Worm (Caenorhabditis elegans) whole organism, young adult: ENCODE results near the gene nduv-3.

Experiments used
- C06A6.2 ChIP-seq: fragments of 200-800 bp; sonication (Bioruptor generic); conservative IDR thresholded peaks from 2 replicates; pipeline ENCODE4 v1.3.6; 2022; ENCODE audit warnings: missing genetic modification characterization, missing compliant biosample characterization
- F10E7.11 ChIP-seq: sonication (generic microtip); optimal IDR thresholded peaks from 2 replicates; lab custom pipeline; 2017; ENCODE audit warnings: mild to moderate bottlenecking, missing genetic modification characterization, moderate library complexity, missing compliant biosample characterization
- F23B12.7 ChIP-seq: sonication (generic microtip); optimal IDR thresholded peaks from 2 replicates; lab custom pipeline; 2017; ENCODE audit warnings: missing genetic modification characterization, mild to moderate bottlenecking, missing compliant biosample characterization, antibody characterized with exemption, moderate library complexity; ENCODE audit not compliant: insufficient read depth
- F33H1.4 ChIP-seq: fragments of 200-800 bp; sonication (Bioruptor generic); IDR thresholded peaks from 2 replicates; pipeline ENCODE4 v1.3.6; 2022; ENCODE audit warnings: missing genetic modification reagents, missing genetic modification characterization, missing compliant biosample characterization
- F57A8.1 ChIP-seq: fragments of 200-800 bp; sonication (Bioruptor generic); optimal IDR thresholded peaks from 2 replicates; lab custom pipeline; 2018; ENCODE audit warnings: mild to moderate bottlenecking, missing genetic modification characterization, moderate library complexity, missing compliant biosample characterization
- K11D2.4 ChIP-seq: fragments of 200-800 bp; sonication (Bioruptor generic); IDR thresholded peaks from 2 replicates; pipeline ENCODE4 v1.3.6; 2022; ENCODE audit warnings: missing genetic modification reagents, missing genetic modification characterization, missing compliant biosample characterization
- akir-1 ChIP-seq: fragments of 200-800 bp; sonication (Bioruptor generic); optimal IDR thresholded peaks from 2 replicates; lab custom pipeline; 2018; ENCODE audit warnings: mild to moderate bottlenecking, missing genetic modification characterization, moderate library complexity, missing compliant biosample characterization
- ama-1 ChIP-seq, 3 experiments: fragments of 150-350 bp in 1 of 3; sonication (generic microtip) in 2 of 3; optimal IDR thresholded peaks; 2 replicates each; lab custom pipeline; 2014 to 2018; ENCODE audit warnings: missing biosample characterization in 2 of 3, missing genetic modification characterization in 2 of 3, missing genetic modification reagents in 2 of 3
- attf-5 ChIP-seq: fragments of 200-800 bp; sonication (Bioruptor generic); optimal IDR thresholded peaks from 2 replicates; lab custom pipeline; 2018; ENCODE audit warnings: mild to moderate bottlenecking, missing genetic modification characterization, missing compliant biosample characterization
- ccch-3 ChIP-seq: fragments of 200-800 bp; sonication (Bioruptor generic); optimal IDR thresholded peaks from 2 replicates; lab custom pipeline; 2018; ENCODE audit warnings: mild to moderate bottlenecking, missing genetic modification characterization, missing compliant biosample characterization
- cebp-1 ChIP-seq, 2 experiments: fragments of 200-800 bp in 1 of 2; sonication (Bioruptor generic) in 1 of 2; sonication (generic microtip) in 1 of 2; IDR thresholded peaks in 1 of 2; optimal IDR thresholded peaks in 1 of 2; 2 replicates each; pipeline versions ENCODE4 v1.3.6 to Lab custom; 2017 to 2022; ENCODE audit warnings: missing compliant biosample characterization in 2 of 2, missing genetic modification characterization in 2 of 2, mild to moderate bottlenecking in 1 of 2, missing genetic modification reagents in 1 of 2, moderate library complexity in 1 of 2
- ceh-58 ChIP-seq: fragments of 200-800 bp; sonication (Bioruptor generic); IDR thresholded peaks from 2 replicates; pipeline ENCODE4 v1.3.6; 2022; ENCODE audit warnings: missing genetic modification characterization, missing compliant biosample characterization
- dox-1 ChIP-seq: fragments of 200-800 bp; sonication (Bioruptor generic); IDR thresholded peaks from 2 replicates; pipeline ENCODE4 v1.3.6; 2022; ENCODE audit warnings: missing genetic modification reagents, missing genetic modification characterization, missing compliant biosample characterization
- ekl-4 ChIP-seq: fragments of 200-800 bp; sonication (Bioruptor generic); IDR thresholded peaks from 2 replicates; pipeline ENCODE4 v1.3.6; 2022; ENCODE audit warnings: missing genetic modification reagents, missing genetic modification characterization, missing compliant biosample characterization
- ets-4 ChIP-seq: fragments of 200-800 bp; sonication (Bioruptor generic); optimal IDR thresholded peaks from 2 replicates; lab custom pipeline; 2018; ENCODE audit warnings: mild to moderate bottlenecking, missing genetic modification characterization, missing compliant biosample characterization
- gei-17 ChIP-seq: fragments of 200-800 bp; sonication (Bioruptor generic); optimal IDR thresholded peaks from 2 replicates; lab custom pipeline; 2018; ENCODE audit warnings: mild to moderate bottlenecking, missing genetic modification characterization, missing compliant biosample characterization
- him-1 ChIP-seq: sonication (generic microtip); optimal IDR thresholded peaks from 2 replicates; lab custom pipeline; 2016; ENCODE audit warnings: missing genotype, missing genetic modification reagents, missing genetic modification characterization, missing compliant biosample characterization
- hmg-1.2 ChIP-seq: fragments of 200-800 bp; sonication (Bioruptor generic); IDR thresholded peaks from 2 replicates; pipeline ENCODE4 v1.3.6; 2022; ENCODE audit warnings: missing genetic modification reagents, missing genetic modification characterization, missing compliant biosample characterization
- lin-26 ChIP-seq: fragments of 200-800 bp; sonication (Bioruptor generic); IDR thresholded peaks from 2 replicates; pipeline ENCODE4 v1.3.6; 2022; ENCODE audit warnings: missing genetic modification reagents, missing genetic modification characterization, missing compliant biosample characterization
- lin-35 ChIP-seq, 3 experiments: fragments of 150-350 bp in 2 of 3; sonication (generic microtip) in 1 of 3; optimal IDR thresholded peaks; 2 replicates each; lab custom pipeline; 2014 to 2018; ENCODE audit warnings: missing biosample characterization in 3 of 3, missing genetic modification characterization in 3 of 3, missing genetic modification reagents in 3 of 3
- lin-40 ChIP-seq: sonication (generic microtip); optimal IDR thresholded peaks from 2 replicates; lab custom pipeline; 2016; ENCODE audit warnings: missing genetic modification characterization, mild to moderate bottlenecking, missing compliant biosample characterization, missing genotype, missing genetic modification reagents
- lin-54 ChIP-seq: fragments of 200-800 bp; sonication (Bioruptor generic); optimal IDR thresholded peaks from 2 replicates; lab custom pipeline; 2018; ENCODE audit warnings: mild to moderate bottlenecking, missing genetic modification characterization, missing compliant biosample characterization
- madf-10 ChIP-seq: sonication (generic microtip); optimal IDR thresholded peaks from 2 replicates; lab custom pipeline; 2016; ENCODE audit warnings: mild to moderate bottlenecking, missing genetic modification characterization, missing compliant biosample characterization
- madf-3 ChIP-seq: fragments of 200-800 bp; sonication (Bioruptor generic); IDR thresholded peaks from 2 replicates; pipeline ENCODE4 v1.3.6; 2022; ENCODE audit warnings: missing genetic modification reagents, missing genetic modification characterization, missing compliant biosample characterization
- mes-4 ChIP-seq: sonication (generic microtip); optimal IDR thresholded peaks from 2 replicates; lab custom pipeline; 2016; ENCODE audit warnings: missing genotype, missing genetic modification characterization, missing compliant biosample characterization
- nfya-1 ChIP-seq: sonication (generic microtip); optimal IDR thresholded peaks from 2 replicates; lab custom pipeline; 2017; ENCODE audit warnings: antibody characterized with exemption, missing compliant biosample characterization, missing genetic modification characterization, borderline replicate concordance; ENCODE audit not compliant: insufficient read depth
- nfyb-1 ChIP-seq: fragments of 200-800 bp; sonication (Bioruptor generic); IDR thresholded peaks from 2 replicates; pipeline ENCODE4 v1.3.6; 2022; ENCODE audit warnings: missing genetic modification reagents, missing genetic modification characterization, missing compliant biosample characterization
- nhr-80 ChIP-seq: sonication (generic microtip); optimal IDR thresholded peaks from 2 replicates; lab custom pipeline; 2016; ENCODE audit warnings: missing genetic modification characterization, missing compliant biosample characterization
- pbrm-1 ChIP-seq: fragments of 200-800 bp; sonication (Bioruptor generic); IDR thresholded peaks from 2 replicates; pipeline ENCODE4 v1.3.6; 2022; ENCODE audit warnings: missing genetic modification reagents, missing genetic modification characterization, missing compliant biosample characterization
- pha-4 ChIP-seq: fragments of 150-350 bp; sonication (generic microtip); optimal IDR thresholded peaks from 2 replicates; lab custom pipeline; 2014; ENCODE audit warnings: missing biosample characterization, missing genetic modification reagents, missing genetic modification characterization
- rcor-1 ChIP-seq: fragments of 200-800 bp; sonication (Bioruptor generic); IDR thresholded peaks from 2 replicates; pipeline ENCODE4 v1.3.6; 2022; ENCODE audit warnings: missing genetic modification reagents, missing genetic modification characterization, missing compliant biosample characterization
- somi-1 ChIP-seq: fragments of 200-800 bp; sonication (Bioruptor generic); optimal IDR thresholded peaks from 2 replicates; lab custom pipeline; 2018; ENCODE audit warnings: mild to moderate bottlenecking, missing genetic modification characterization, missing compliant biosample characterization
- tbp1 ChIP-seq: fragments of 200-800 bp; sonication (Bioruptor generic); optimal IDR thresholded peaks from 2 replicates; lab custom pipeline; 2018; ENCODE audit warnings: mild to moderate bottlenecking, missing genetic modification characterization, missing compliant biosample characterization
- tlf-1 ChIP-seq: fragments of 200-800 bp; sonication (Bioruptor generic); optimal IDR thresholded peaks from 2 replicates; lab custom pipeline; 2018; ENCODE audit warnings: mild to moderate bottlenecking, missing genetic modification characterization, missing compliant biosample characterization
- unc-130 ChIP-seq: sonication (generic microtip); optimal IDR thresholded peaks from 2 replicates; lab custom pipeline; 2016; ENCODE audit warnings: missing genetic modification reagents, missing genetic modification characterization, missing compliant biosample characterization
- zfh-2 ChIP-seq: fragments of 200-800 bp; sonication (Bioruptor generic); conservative IDR thresholded peaks from 2 replicates; pipeline ENCODE4 v1.3.6; 2022; ENCODE audit warnings: missing genetic modification reagents, missing genetic modification characterization, missing compliant biosample characterization
- ztf-18 ChIP-seq: sonication (generic microtip); optimal IDR thresholded peaks from 2 replicates; lab custom pipeline; 2016; ENCODE audit warnings: missing genotype, mild to moderate bottlenecking, missing genetic modification characterization, missing compliant biosample characterization
- ztf-3 ChIP-seq: fragments of 200-800 bp; sonication (Bioruptor generic); optimal IDR thresholded peaks from 2 replicates; lab custom pipeline; 2018; ENCODE audit warnings: mild to moderate bottlenecking, missing genetic modification characterization, missing compliant biosample characterization

The nduv-3 gene

DNA sequence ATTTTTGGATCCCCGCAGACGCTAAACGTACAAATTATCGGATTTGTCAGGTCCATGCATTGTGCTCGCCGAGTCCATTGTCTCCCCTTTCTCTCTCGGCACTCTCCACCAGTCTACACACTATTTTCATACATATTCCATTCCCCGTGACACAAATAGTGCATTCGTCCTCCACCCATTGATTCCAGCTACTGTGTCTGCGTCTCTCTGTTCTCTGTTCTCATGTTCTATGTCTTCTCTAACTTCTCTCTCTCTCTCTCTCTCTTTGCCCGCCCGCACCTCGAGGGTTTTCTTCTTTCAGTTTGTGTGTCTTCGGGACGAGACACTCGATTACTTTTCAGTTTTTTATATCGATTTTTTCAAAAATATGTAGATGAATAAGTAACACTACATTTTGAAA is 41.5 kb upstream of the nduv-3 start (continued):
- TF ChIP-seq pha-4 (tag; lab: Kevin White, UChicago): peak; percentile 21
- TF ChIP-seq lin-35 (GFP tag; optimal IDR thresholded peaks at IDR 0.05; lab: Kevin White, UChicago): peak in 1 of 3 experiments; percentile 52
- TF ChIP-seq ztf-18 (tag; lab: Kevin White, UChicago): peak; percentile 15
- TF ChIP-seq pbrm-1: peak; percentile 76
- TF ChIP-seq attf-5 (GFP tag; lab: Kevin White, UChicago): peak; percentile 85
- peak; percentile 44 for TF ChIP-seq somi-1 (GFP tag; lab: Kevin White, UChicago)
- TF ChIP-seq ekl-4: 0 out of 2 replicates have a peak, but pooled peaks have one; percentile 45
- TF ChIP-seq mes-4: no peak
- TF ChIP-seq hmg-1.2 (GFP tag; lab: Robert Waterston, UW): peak; percentile 87
- TF ChIP-seq C06A6.2: 0 out of 2 replicates have a peak, but pooled peaks have one; percentile 42
- peak; percentile 60; the same call in 1 of the 2 replicates for TF ChIP-seq K11D2.4 (GFP tag; lab: Robert Waterston, UW)
- peak; percentile 47 for TF ChIP-seq tlf-1 (GFP tag; lab: Kevin White, UChicago)
- no peak for TF ChIP-seq nfya-1 (tag; lab: Kevin White, UChicago)
- TF ChIP-seq cebp-1 (GFP tag; IDR thresholded peaks at IDR 0.05; lab: Robert Waterston, UW): peak; percentile 58; the same call in 1 of the 2 replicates
- peak; percentile 75 for TF ChIP-seq cebp-1 (tag; optimal IDR thresholded peaks at IDR 0.05; lab: Kevin White, UChicago)
- TF ChIP-seq lin-54 (GFP tag; lab: Kevin White, UChicago): peak; percentile 43
- TF ChIP-seq F23B12.7 (tag; lab: Kevin White, UChicago): peak; percentile 29
- TF ChIP-seq ccch-3 (GFP tag; lab: Kevin White, UChicago): no peak
- TF ChIP-seq nhr-80: peak; percentile 73
- TF ChIP-seq tbp1 (GFP tag; lab: Kevin White, UChicago): peak; percentile 41
- peak; percentile 60 for TF ChIP-seq zfh-2
- peak; percentile 60; the same call in 1 of the 2 replicates for TF ChIP-seq nfyb-1
- 0 out of 2 replicates have a peak, but pooled peaks have one; percentile 37 for TF ChIP-seq lin-26
- TF ChIP-seq gei-17 (GFP tag; lab: Kevin White, UChicago): no peak
- TF ChIP-seq unc-130 (GFP tag; lab: Kevin White, UChicago): no peak
- TF ChIP-seq ama-1 (optimal IDR thresholded peaks at IDR 0.05; lab: Kevin White, UChicago): peak; percentile 78
- TF ChIP-seq ama-1 (GFP tag; optimal IDR thresholded peaks at IDR 0.05; lab: Kevin White, UChicago): no peak
- TF ChIP-seq madf-10 (tag; lab: Kevin White, UChicago): peak; percentile 19
- TF ChIP-seq F33H1.4 (GFP tag; lab: Robert Waterston, UW): 0 out of 2 replicates have a peak, but pooled peaks have one; percentile 14
- TF ChIP-seq dox-1 (GFP tag; lab: Robert Waterston, UW): peak; percentile 72

DNA sequence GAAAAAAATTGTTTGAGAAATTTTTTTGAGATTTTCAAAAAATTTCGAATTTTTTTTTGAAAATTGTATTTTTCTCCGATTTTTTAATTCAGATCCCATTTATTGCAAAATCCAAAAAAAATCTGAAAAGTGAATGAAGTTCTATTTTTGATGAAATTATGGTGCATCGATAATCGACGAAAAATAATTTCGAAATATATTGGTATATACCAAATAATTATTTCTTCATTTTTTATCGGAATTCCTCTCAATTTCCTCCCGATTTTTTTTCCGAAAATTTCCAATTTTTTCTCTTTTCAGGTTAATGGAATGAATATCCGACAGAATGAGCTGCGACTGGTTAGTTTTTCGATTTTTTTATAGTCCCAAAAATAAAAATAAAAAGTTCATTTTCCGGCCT is 40.3 kb upstream of the nduv-3 start, which contains the start of gene epg-9:
TSS of gene epg-9 (plus strand) at position 301 of the 400 bp plus-strand sequence.
- TF ChIP-seq ceh-58: no peak
- no peak for TF ChIP-seq nfya-1 (tag; lab: Kevin White, UChicago)
- TF ChIP-seq ztf-3 (GFP tag; lab: Kevin White, UChicago): no peak
- no peak for TF ChIP-seq madf-10 (tag; lab: Kevin White, UChicago)
- TF ChIP-seq mes-4: no peak
- TF ChIP-seq rcor-1: no peak
- TF ChIP-seq lin-40 (tag; lab: Kevin White, UChicago): no peak
- no peak for TF ChIP-seq F10E7.11
- TF ChIP-seq C06A6.2: no peak
- TF ChIP-seq F57A8.1: no peak
- TF ChIP-seq akir-1 (GFP tag; lab: Kevin White, UChicago): no peak
- no peak for TF ChIP-seq madf-3 (GFP tag; lab: Robert Waterston, UW)
- TF ChIP-seq him-1 (tag; lab: Kevin White, UChicago): no peak
- TF ChIP-seq ets-4: no peak
- no peak for TF ChIP-seq F23B12.7 (tag; lab: Kevin White, UChicago)
